Worm (Caenorhabditis elegans) whole organism, mixed stage, embryonic: ENCODE data around the gene chmp-7.

Source experiments
- M03D4.4 ChIP-seq: sonication (generic microtip); optimal IDR thresholded peaks from 2 replicates; lab custom pipeline; 2017; ENCODE audit warnings: mild to moderate bottlenecking, missing genetic modification characterization, missing compliant biosample characterization
- blmp-1 ChIP-seq: fragments of 150-350 bp; optimal IDR thresholded peaks from 2 replicates; lab custom pipeline; 2014; ENCODE audit warnings: missing biosample characterization, missing genetic modification characterization
- ceh-39 ChIP-seq: fragments of 150-350 bp; optimal IDR thresholded peaks from 2 replicates; lab custom pipeline; 2014; ENCODE audit warnings: missing biosample characterization, missing genetic modification characterization
- ceh-43 ChIP-seq: fragments of 200-800 bp; sonication (Bioruptor generic); optimal IDR thresholded peaks from 2 replicates; lab custom pipeline; 2018; ENCODE audit warnings: mild to moderate bottlenecking, missing genetic modification characterization, moderate library complexity, missing compliant biosample characterization
- ceh-83 ChIP-seq: fragments of 200-800 bp; sonication (Bioruptor generic); optimal IDR thresholded peaks from 2 replicates; lab custom pipeline; 2018; ENCODE audit warnings: mild to moderate bottlenecking, missing genetic modification characterization, missing compliant biosample characterization
- ces-1 ChIP-seq: fragments of 150-350 bp; optimal IDR thresholded peaks from 2 replicates; lab custom pipeline; 2014; ENCODE audit warnings: missing biosample characterization, missing genetic modification reagents, missing genetic modification characterization
- cnd-1 ChIP-seq: fragments of 200-800 bp; sonication (Bioruptor generic); optimal IDR thresholded peaks from 2 replicates; lab custom pipeline; 2018; ENCODE audit warnings: mild to moderate bottlenecking, missing genetic modification characterization, missing compliant biosample characterization
- drap-1 ChIP-seq: fragments of 200-800 bp; sonication (Bioruptor generic); optimal IDR thresholded peaks from 3 replicates; lab custom pipeline; 2018; ENCODE audit warnings: mild to moderate bottlenecking, missing genetic modification characterization, missing compliant biosample characterization
- elt-1 ChIP-seq: sonication (generic microtip); optimal IDR thresholded peaks from 2 replicates; lab custom pipeline; 2017; ENCODE audit warnings: missing genetic modification characterization, mild to moderate bottlenecking, missing compliant biosample characterization, antibody characterized with exemption, moderate library complexity, borderline replicate concordance; ENCODE audit not compliant: insufficient read depth
- elt-3 ChIP-seq: fragments of 150-350 bp; optimal IDR thresholded peaks from 2 replicates; lab custom pipeline; 2014; ENCODE audit warnings: missing biosample characterization, missing genetic modification characterization
- flh-1 ChIP-seq: fragments of 200-800 bp; sonication (Bioruptor generic); optimal IDR thresholded peaks from 2 replicates; lab custom pipeline; 2018; ENCODE audit warnings: mild to moderate bottlenecking, missing genetic modification characterization, moderate library complexity, missing compliant biosample characterization
- ham-2 ChIP-seq: fragments of 200-800 bp; sonication (Bioruptor generic); optimal IDR thresholded peaks from 2 replicates; lab custom pipeline; 2018; ENCODE audit warnings: mild to moderate bottlenecking, missing genetic modification characterization, missing compliant biosample characterization
- hlh-1 ChIP-seq: fragments of 150-350 bp; optimal IDR thresholded peaks from 2 replicates; lab custom pipeline; 2014; ENCODE audit warnings: missing biosample characterization, missing genetic modification reagents, missing genetic modification characterization
- lin-13 ChIP-seq: fragments of 150-350 bp; optimal IDR thresholded peaks from 2 replicates; lab custom pipeline; 2014; ENCODE audit warnings: missing biosample characterization, missing genetic modification characterization
- lin-32 ChIP-seq: fragments of 200-800 bp; sonication (Bioruptor generic); optimal IDR thresholded peaks from 2 replicates; lab custom pipeline; 2018; ENCODE audit warnings: mild to moderate bottlenecking, missing genetic modification characterization, missing compliant biosample characterization
- lsy-2 ChIP-seq: fragments of 150-350 bp; optimal IDR thresholded peaks from 2 replicates; lab custom pipeline; 2014; ENCODE audit warnings: missing biosample characterization, missing genetic modification characterization
- mab-5 ChIP-seq: fragments of 150-350 bp; optimal IDR thresholded peaks from 2 replicates; lab custom pipeline; 2014; ENCODE audit warnings: missing biosample characterization, missing genetic modification characterization
- mep-1 ChIP-seq: fragments of 150-350 bp; optimal IDR thresholded peaks from 2 replicates; lab custom pipeline; 2017; ENCODE audit warnings: missing biosample characterization, missing genetic modification reagents, missing genetic modification characterization, inconsistent platforms
- mls-2 ChIP-seq: sonication (generic microtip); optimal IDR thresholded peaks from 2 replicates; lab custom pipeline; 2016; ENCODE audit warnings: mild to moderate bottlenecking, missing genetic modification characterization, moderate library complexity, missing compliant biosample characterization
- nhr-12 ChIP-seq: fragments of 150-350 bp; optimal IDR thresholded peaks from 2 replicates; lab custom pipeline; 2014; ENCODE audit warnings: missing biosample characterization, missing genetic modification characterization
- nhr-2 ChIP-seq: fragments of 150-350 bp; optimal IDR thresholded peaks from 2 replicates; lab custom pipeline; 2014; ENCODE audit warnings: missing biosample characterization, missing genetic modification characterization
- nhr-237 ChIP-seq: fragments of 150-350 bp; optimal IDR thresholded peaks from 2 replicates; lab custom pipeline; 2014; ENCODE audit warnings: missing biosample characterization, missing genetic modification characterization
- nhr-76 ChIP-seq: sonication (generic microtip); optimal IDR thresholded peaks from 2 replicates; lab custom pipeline; 2017; ENCODE audit warnings: missing biosample characterization, missing genetic modification characterization
- pha-4 ChIP-seq: fragments of 150-350 bp; optimal IDR thresholded peaks from 2 replicates; lab custom pipeline; 2018; ENCODE audit warnings: missing biosample characterization, missing genetic modification reagents, missing genetic modification characterization
- sem-2 ChIP-seq: fragments of 200-800 bp; sonication (Bioruptor generic); optimal IDR thresholded peaks from 2 replicates; lab custom pipeline; 2018; ENCODE audit warnings: mild to moderate bottlenecking, missing genetic modification characterization, missing compliant biosample characterization
- snpc-4 ChIP-seq: fragments of 150-350 bp; optimal IDR thresholded peaks from 2 replicates; lab custom pipeline; 2014; ENCODE audit warnings: missing biosample characterization, missing genetic modification characterization
- sptf-1 ChIP-seq: sonication (generic microtip); optimal IDR thresholded peaks from 2 replicates; lab custom pipeline; 2017; ENCODE audit warnings: mild to moderate bottlenecking, missing genetic modification characterization, moderate library complexity, missing compliant biosample characterization
- tbx-8 ChIP-seq: fragments of 200-800 bp; sonication (Bioruptor generic); optimal IDR thresholded peaks from 2 replicates; lab custom pipeline; 2018; ENCODE audit warnings: mild to moderate bottlenecking, missing genetic modification characterization, moderate library complexity, missing compliant biosample characterization
- unc-120 ChIP-seq: sonication (generic microtip); optimal IDR thresholded peaks from 2 replicates; lab custom pipeline; 2017; ENCODE audit warnings: missing genetic modification characterization, missing compliant biosample characterization; ENCODE audit not compliant: poor library complexity, severe bottlenecking
- unc-39 ChIP-seq: fragments of 150-350 bp; optimal IDR thresholded peaks from 2 replicates; lab custom pipeline; 2014; ENCODE audit warnings: missing biosample characterization, missing genetic modification characterization
- unc-62 ChIP-seq: fragments of 150-350 bp; optimal IDR thresholded peaks from 2 replicates; lab custom pipeline; 2014; ENCODE audit warnings: missing biosample characterization, missing genetic modification reagents, missing genetic modification characterization
- zip-8 ChIP-seq: fragments of 150-350 bp; optimal IDR thresholded peaks from 2 replicates; lab custom pipeline; 2014; ENCODE audit warnings: missing biosample characterization, missing genetic modification characterization
- ztf-11 ChIP-seq: fragments of 150-350 bp; optimal IDR thresholded peaks from 2 replicates; lab custom pipeline; 2014; ENCODE audit warnings: missing biosample characterization, missing genetic modification characterization

The chmp-7 gene

ce11 chrII:9093584-9093983 lies 38.8 kb downstream of the chmp-7 start, which contains the start of gene C07H4.1:
TSS of gene C07H4.1 (minus strand) at chrII:9093684.
- TF ChIP-seq mep-1 (no peak), snpc-4 (no peak), elt-1 (tag; lab: Kevin White, UChicago) (no peak), ceh-39 (tag; lab: Kevin White, UChicago) (no peak), hlh-1 (tag; lab: Kevin White, UChicago) (no peak)

ce11 chrII:9094247-9094790 lies 39.5 kb downstream of the chmp-7 start:
- no peak for TF ChIP-seq ceh-39 (tag; lab: Kevin White, UChicago)
- no peak for TF ChIP-seq snpc-4
- TF ChIP-seq sem-2 = no peak
- TF ChIP-seq ham-2 (GFP tag; lab: Kevin White, UChicago) = no peak
- no peak for TF ChIP-seq M03D4.4 (tag; lab: Kevin White, UChicago)
- TF ChIP-seq unc-62 (GFP tag; lab: Kevin White, UChicago) = no peak
- TF ChIP-seq ztf-11 = no peak
- no peak for TF ChIP-seq hlh-1 (tag; lab: Kevin White, UChicago)
- no peak for TF ChIP-seq ceh-83 (GFP tag; lab: Kevin White, UChicago)
- no peak for TF ChIP-seq lin-32 (GFP tag; lab: Kevin White, UChicago)

ce11 chrII:9097302-9097701 lies 42.5 kb downstream of the chmp-7 start:
- TF ChIP-seq elt-1 (tag; lab: Kevin White, UChicago) (no peak), snpc-4 (no peak), ceh-83 (GFP tag; lab: Kevin White, UChicago) (no peak), nhr-76 (tag; lab: Kevin White, UChicago) (no peak), ham-2 (GFP tag; lab: Kevin White, UChicago) (no peak), unc-39 (no peak), ceh-39 (tag; lab: Kevin White, UChicago) (no peak), elt-3 (tag; lab: Kevin White, UChicago) (no peak), tbx-8 (GFP tag; lab: Kevin White, UChicago) (no peak), sptf-1 (tag; lab: Kevin White, UChicago) (no peak), ceh-43 (GFP tag; lab: Kevin White, UChicago) (no peak), ces-1 (no peak), unc-62 (GFP tag; lab: Kevin White, UChicago) (no peak), lsy-2 (no peak)

- TF ChIP-seq mab-5 (no peak), cnd-1 (no peak), unc-39 (no peak), sptf-1 (tag; lab: Kevin White, UChicago) (no peak), sem-2 (no peak), ces-1 (no peak), ztf-11 (no peak), mep-1 (no peak), ceh-83 (GFP tag; lab: Kevin White, UChicago) (no peak), lin-32 (GFP tag; lab: Kevin White, UChicago) (no peak), M03D4.4 (tag; lab: Kevin White, UChicago) (no peak), drap-1 (GFP tag; lab: Kevin White, UChicago) (no peak), snpc-4 (no peak), ham-2 (GFP tag; lab: Kevin White, UChicago) (no peak), elt-1 (tag; lab: Kevin White, UChicago) (no peak), zip-8 (tag; lab: Kevin White, UChicago) (no peak), tbx-8 (GFP tag; lab: Kevin White, UChicago) (no peak), nhr-237 (tag; lab: Kevin White, UChicago) (no peak), ceh-39 (tag; lab: Kevin White, UChicago) (no peak), unc-120 (tag; lab: Kevin White, UChicago) (no peak)
These were observed 43.7 kb downstream of the chmp-7 start, which contains the start of gene clh-5 for ce11 chrII:9098505-9098904. TSS of gene clh-5 (minus strand) at chrII:9098605.

- TF ChIP-seq ceh-83 (GFP tag; lab: Kevin White, UChicago) = no peak
- TF ChIP-seq ceh-43 (GFP tag; lab: Kevin White, UChicago) = no peak
- peak; percentile 30 for TF ChIP-seq cnd-1
- no peak for TF ChIP-seq snpc-4
- no peak for TF ChIP-seq M03D4.4 (tag; lab: Kevin White, UChicago)
- TF ChIP-seq nhr-237 (tag; lab: Kevin White, UChicago) = no peak
- peak; percentile 61 for TF ChIP-seq pha-4
- no peak for TF ChIP-seq elt-3 (tag; lab: Kevin White, UChicago)
- peak; percentile 11 for TF ChIP-seq ces-1
- TF ChIP-seq lin-32 (GFP tag; lab: Kevin White, UChicago) = no peak
- TF ChIP-seq unc-120 (tag; lab: Kevin White, UChicago) = peak; percentile 6
- TF ChIP-seq lin-13 = peak; percentile 77
- TF ChIP-seq flh-1 (GFP tag; lab: Kevin White, UChicago) = no peak
- no peak for TF ChIP-seq blmp-1 (tag; lab: Kevin White, UChicago)
- TF ChIP-seq mep-1 = peak; percentile 38
- TF ChIP-seq mls-2 = no peak
- TF ChIP-seq nhr-2 (tag; lab: Kevin White, UChicago) = no peak
- TF ChIP-seq drap-1 (GFP tag; lab: Kevin White, UChicago) = no peak
- TF ChIP-seq nhr-12 (tag; lab: Kevin White, UChicago) = no peak
- no peak for TF ChIP-seq sptf-1 (tag; lab: Kevin White, UChicago)
- TF ChIP-seq lsy-2 = peak; percentile 27
These were observed 44.2 kb downstream of the chmp-7 start, which contains the start of gene T24H10.1 for ce11 chrII:9099017-9099416. TSS of gene T24H10.1 (plus strand) at chrII:9099371.
